Worm (Caenorhabditis elegans) whole organism, young adult: ENCODE data around the gene oac-48.

ENCODE experiments used
- B0336.3 ChIP-seq: fragments of 200-800 bp; sonication (Bioruptor generic); IDR thresholded peaks from 2 replicates; pipeline ENCODE4 v1.3.6; 2022; ENCODE audit warnings: missing genetic modification characterization, missing compliant biosample characterization
- C06A6.2 ChIP-seq: fragments of 200-800 bp; sonication (Bioruptor generic); conservative IDR thresholded peaks from 2 replicates; pipeline ENCODE4 v1.3.6; 2022; ENCODE audit warnings: missing genetic modification characterization, missing compliant biosample characterization
- D2030.7 ChIP-seq: fragments of 200-800 bp; sonication (Bioruptor generic); IDR thresholded peaks from 2 replicates; pipeline ENCODE4 v1.3.6; 2022; ENCODE audit warnings: missing genetic modification reagents, missing genetic modification characterization, missing compliant biosample characterization
- K11D2.4 ChIP-seq: fragments of 200-800 bp; sonication (Bioruptor generic); IDR thresholded peaks from 2 replicates; pipeline ENCODE4 v1.3.6; 2022; ENCODE audit warnings: missing genetic modification reagents, missing genetic modification characterization, missing compliant biosample characterization
- K12H6.12 ChIP-seq: fragments of 200-800 bp; sonication (Bioruptor generic); optimal IDR thresholded peaks from 2 replicates; lab custom pipeline; 2018; ENCODE audit warnings: mild to moderate bottlenecking, missing genetic modification characterization, missing compliant biosample characterization
- Y56A3A.18 ChIP-seq: fragments of 200-800 bp; sonication (Bioruptor generic); IDR thresholded peaks from 2 replicates; pipeline ENCODE4 v1.3.6; 2022; ENCODE audit warnings: missing genetic modification reagents, missing genetic modification characterization, missing compliant biosample characterization
- Y95B8A.8 ChIP-seq: fragments of 200-800 bp; sonication (Bioruptor generic); IDR thresholded peaks from 2 replicates; pipeline ENCODE4 v1.3.6; 2022; ENCODE audit warnings: missing genetic modification reagents, missing genetic modification characterization, missing compliant biosample characterization
- ZK185.1 ChIP-seq: sonication (generic microtip); optimal IDR thresholded peaks from 2 replicates; lab custom pipeline; 2016; ENCODE audit warnings: mild to moderate bottlenecking, missing genetic modification characterization, missing compliant biosample characterization; ENCODE audit not compliant: poor library complexity, severe bottlenecking
- aptf-3 ChIP-seq: fragments of 200-800 bp; sonication (Bioruptor generic); IDR thresholded peaks from 2 replicates; pipeline ENCODE4 v1.3.6; 2022; ENCODE audit warnings: missing genetic modification characterization, missing compliant biosample characterization
- attf-3 ChIP-seq: fragments of 200-800 bp; sonication (Bioruptor generic); conservative IDR thresholded peaks from 2 replicates; pipeline ENCODE4 v1.3.6; 2022; ENCODE audit warnings: missing genetic modification reagents, missing genetic modification characterization, missing compliant biosample characterization
- attf-6 ChIP-seq: fragments of 200-800 bp; sonication (Bioruptor generic); IDR thresholded peaks from 2 replicates; pipeline ENCODE4 v1.3.6; 2022; ENCODE audit warnings: missing genetic modification reagents, missing genetic modification characterization, missing compliant biosample characterization
- bed-1 ChIP-seq: fragments of 200-800 bp; sonication (Bioruptor generic); IDR thresholded peaks from 2 replicates; pipeline ENCODE4 v1.3.6; 2022; ENCODE audit warnings: missing genetic modification reagents, missing genetic modification characterization, missing compliant biosample characterization
- bed-2 ChIP-seq: fragments of 200-800 bp; sonication (Bioruptor generic); IDR thresholded peaks from 2 replicates; pipeline ENCODE4 v1.3.6; 2022; ENCODE audit warnings: missing genetic modification reagents, missing genetic modification characterization, missing compliant biosample characterization
- ccch-3 ChIP-seq: fragments of 200-800 bp; sonication (Bioruptor generic); optimal IDR thresholded peaks from 2 replicates; lab custom pipeline; 2018; ENCODE audit warnings: mild to moderate bottlenecking, missing genetic modification characterization, missing compliant biosample characterization
- ceh-91 ChIP-seq: fragments of 200-800 bp; sonication (Bioruptor generic); IDR thresholded peaks from 2 replicates; pipeline ENCODE4 v1.3.6; 2022; ENCODE audit warnings: missing genetic modification reagents, missing genetic modification characterization, missing compliant biosample characterization
- dpl-1 ChIP-seq: fragments of 150-350 bp; optimal IDR thresholded peaks from 2 replicates; lab custom pipeline; 2014; ENCODE audit warnings: missing biosample characterization, missing genetic modification reagents, missing genetic modification characterization
- egl-18 ChIP-seq: fragments of 200-800 bp; sonication (Bioruptor generic); IDR thresholded peaks from 2 replicates; pipeline ENCODE4 v1.3.6; 2022; ENCODE audit warnings: missing genetic modification reagents, missing genetic modification characterization, missing compliant biosample characterization
- him-1 ChIP-seq: sonication (generic microtip); optimal IDR thresholded peaks from 2 replicates; lab custom pipeline; 2016; ENCODE audit warnings: missing genotype, missing genetic modification reagents, missing genetic modification characterization, missing compliant biosample characterization
- hlh-12 ChIP-seq: sonication (generic microtip); optimal IDR thresholded peaks from 2 replicates; lab custom pipeline; 2016; ENCODE audit warnings: missing genetic modification characterization, missing compliant biosample characterization
- hsf-1 ChIP-seq: fragments of 200-800 bp; sonication (Bioruptor generic); IDR thresholded peaks from 2 replicates; pipeline ENCODE4 v1.3.6; 2022; ENCODE audit warnings: missing genetic modification reagents, missing genetic modification characterization, missing compliant biosample characterization
- let-607 ChIP-seq, 2 experiments: fragments of 200-800 bp in 1 of 2; sonication (Bioruptor generic) in 1 of 2; sonication (generic microtip) in 1 of 2; optimal IDR thresholded peaks; 2 replicates each; lab custom pipeline; 2016 to 2018; ENCODE audit warnings: mild to moderate bottlenecking in 2 of 2, missing compliant biosample characterization in 2 of 2, missing genetic modification characterization in 2 of 2, moderate library complexity in 2 of 2, missing genotype in 1 of 2
- lsy-27 ChIP-seq: sonication (generic microtip); optimal IDR thresholded peaks from 2 replicates; lab custom pipeline; 2017; ENCODE audit warnings: missing genetic modification characterization, mild to moderate bottlenecking, missing compliant biosample characterization, antibody characterized with exemption, missing genotype, borderline replicate concordance; ENCODE audit not compliant: insufficient read depth
- madf-6 ChIP-seq: fragments of 200-800 bp; sonication (Bioruptor generic); IDR thresholded peaks from 2 replicates; pipeline ENCODE4 v1.3.6; 2022; ENCODE audit warnings: missing genetic modification reagents, missing genetic modification characterization, missing compliant biosample characterization
- mxl-1 ChIP-seq: sonication (generic microtip); optimal IDR thresholded peaks from 2 replicates; lab custom pipeline; 2016; ENCODE audit warnings: missing genetic modification characterization, missing compliant biosample characterization
- nfya-1 ChIP-seq: sonication (generic microtip); optimal IDR thresholded peaks from 2 replicates; lab custom pipeline; 2017; ENCODE audit warnings: antibody characterized with exemption, missing compliant biosample characterization, missing genetic modification characterization, borderline replicate concordance; ENCODE audit not compliant: insufficient read depth
- nhr-27 ChIP-seq: fragments of 200-800 bp; sonication (Bioruptor generic); optimal IDR thresholded peaks from 2 replicates; lab custom pipeline; 2018; ENCODE audit warnings: mild to moderate bottlenecking, missing genetic modification characterization, moderate library complexity, missing compliant biosample characterization
- nhr-80 ChIP-seq: sonication (generic microtip); optimal IDR thresholded peaks from 2 replicates; lab custom pipeline; 2016; ENCODE audit warnings: missing genetic modification characterization, missing compliant biosample characterization
- pbrm-1 ChIP-seq: fragments of 200-800 bp; sonication (Bioruptor generic); IDR thresholded peaks from 2 replicates; pipeline ENCODE4 v1.3.6; 2022; ENCODE audit warnings: missing genetic modification reagents, missing genetic modification characterization, missing compliant biosample characterization
- rec-8 ChIP-seq, 2 experiments: sonication (generic microtip); optimal IDR thresholded peaks; 2 replicates each; lab custom pipeline; 2016; ENCODE audit warnings: mild to moderate bottlenecking in 2 of 2, missing genetic modification characterization in 2 of 2, missing genetic modification reagents in 2 of 2, missing genotype in 2 of 2, missing biosample characterization in 1 of 2, missing compliant biosample characterization in 1 of 2, moderate library complexity in 1 of 2
- sdz-38 ChIP-seq: sonication (generic microtip); optimal IDR thresholded peaks from 2 replicates; lab custom pipeline; 2016; ENCODE audit warnings: missing genotype, missing genetic modification characterization, missing compliant biosample characterization
- snpc-1.1 ChIP-seq: sonication (generic microtip); optimal IDR thresholded peaks from 2 replicates; lab custom pipeline; 2017; ENCODE audit warnings: missing genetic modification characterization, mild to moderate bottlenecking, missing compliant biosample characterization, antibody characterized with exemption, moderate library complexity, missing genotype, missing genetic modification reagents; ENCODE audit not compliant: insufficient read depth
- snpc-1.3 ChIP-seq: sonication (generic microtip); optimal IDR thresholded peaks from 2 replicates; lab custom pipeline; 2017; ENCODE audit warnings: missing genetic modification characterization, mild to moderate bottlenecking, missing compliant biosample characterization, antibody characterized with exemption, moderate library complexity, missing genotype, missing genetic modification reagents; ENCODE audit not compliant: insufficient read depth
- somi-1 ChIP-seq: fragments of 200-800 bp; sonication (Bioruptor generic); optimal IDR thresholded peaks from 2 replicates; lab custom pipeline; 2018; ENCODE audit warnings: mild to moderate bottlenecking, missing genetic modification characterization, missing compliant biosample characterization
- tbp1 ChIP-seq: fragments of 200-800 bp; sonication (Bioruptor generic); optimal IDR thresholded peaks from 2 replicates; lab custom pipeline; 2018; ENCODE audit warnings: mild to moderate bottlenecking, missing genetic modification characterization, missing compliant biosample characterization
- tlf-1 ChIP-seq: fragments of 200-800 bp; sonication (Bioruptor generic); optimal IDR thresholded peaks from 2 replicates; lab custom pipeline; 2018; ENCODE audit warnings: mild to moderate bottlenecking, missing genetic modification characterization, missing compliant biosample characterization
- unc-62 ChIP-seq: fragments of 150-350 bp; optimal IDR thresholded peaks from 2 replicates; lab custom pipeline; 2014; ENCODE audit warnings: missing biosample characterization, missing genetic modification reagents, missing genetic modification characterization
- xnd-1 ChIP-seq: sonication (generic microtip); optimal IDR thresholded peaks from 2 replicates; lab custom pipeline; 2016; ENCODE audit warnings: missing genotype, missing genetic modification reagents, missing genetic modification characterization, missing compliant biosample characterization
- zfh-2 ChIP-seq: fragments of 200-800 bp; sonication (Bioruptor generic); conservative IDR thresholded peaks from 2 replicates; pipeline ENCODE4 v1.3.6; 2022; ENCODE audit warnings: missing genetic modification reagents, missing genetic modification characterization, missing compliant biosample characterization
- ztf-22 ChIP-seq: fragments of 200-800 bp; sonication (Bioruptor generic); optimal IDR thresholded peaks from 2 replicates; lab custom pipeline; 2018; ENCODE audit warnings: mild to moderate bottlenecking, missing genetic modification characterization, moderate library complexity, missing compliant biosample characterization
- ztf-25 ChIP-seq: fragments of 200-800 bp; sonication (Bioruptor generic); IDR thresholded peaks from 2 replicates; pipeline ENCODE4 v1.3.6; 2022; ENCODE audit warnings: missing genetic modification reagents, missing genetic modification characterization, missing compliant biosample characterization
- ztf-26 ChIP-seq: sonication (generic microtip); optimal IDR thresholded peaks from 2 replicates; lab custom pipeline; 2017; ENCODE audit warnings: missing genetic modification characterization, missing compliant biosample characterization

oac-48 gene

ce11 chrIV:13702681-13703080 lies 29.1 kb downstream of the oac-48 start:
- no peak for TF ChIP-seq somi-1 (GFP tag; lab: Kevin White, UChicago)
- no peak for TF ChIP-seq ZK185.1 (tag; lab: Kevin White, UChicago)
- TF ChIP-seq ztf-26 (tag; lab: Kevin White, UChicago): no peak
- no peak for TF ChIP-seq D2030.7 (GFP tag; lab: Robert Waterston, UW)
- no peak for TF ChIP-seq ztf-22 (GFP tag; lab: Kevin White, UChicago)
- TF ChIP-seq ceh-91 (GFP tag; lab: Robert Waterston, UW): no peak
- no peak for TF ChIP-seq tlf-1
- TF ChIP-seq him-1 (tag; lab: Kevin White, UChicago): no peak
- no peak for TF ChIP-seq C06A6.2 (GFP tag; lab: Robert Waterston, UW)
- TF ChIP-seq nhr-27 (tag; lab: Kevin White, UChicago): no peak
- no peak for TF ChIP-seq K11D2.4 (GFP tag; lab: Robert Waterston, UW)
- no peak for TF ChIP-seq egl-18 (GFP tag; lab: Robert Waterston, UW)
- TF ChIP-seq bed-2 (GFP tag; lab: Robert Waterston, UW): no peak
- TF ChIP-seq snpc-1.3: no peak
- TF ChIP-seq zfh-2: no peak
- TF ChIP-seq Y95B8A.8 (GFP tag; lab: Robert Waterston, UW): no peak
- TF ChIP-seq, all 124 proteins: peak for 0

- TF ChIP-seq nfya-1 (tag; lab: Kevin White, UChicago) (no peak), unc-62 (GFP tag; lab: Kevin White, UChicago) (peak; percentile 94), snpc-1.1 (no peak), hlh-12 (no peak), attf-3 (GFP tag; lab: Robert Waterston, UW) (no peak)
Observed at ce11 chrIV:13703828-13704425, 30.3 kb downstream of the oac-48 start, which contains the start of gene tlp-1. TSS of gene tlp-1 (minus strand) at chrIV:13704082.

DNA sequence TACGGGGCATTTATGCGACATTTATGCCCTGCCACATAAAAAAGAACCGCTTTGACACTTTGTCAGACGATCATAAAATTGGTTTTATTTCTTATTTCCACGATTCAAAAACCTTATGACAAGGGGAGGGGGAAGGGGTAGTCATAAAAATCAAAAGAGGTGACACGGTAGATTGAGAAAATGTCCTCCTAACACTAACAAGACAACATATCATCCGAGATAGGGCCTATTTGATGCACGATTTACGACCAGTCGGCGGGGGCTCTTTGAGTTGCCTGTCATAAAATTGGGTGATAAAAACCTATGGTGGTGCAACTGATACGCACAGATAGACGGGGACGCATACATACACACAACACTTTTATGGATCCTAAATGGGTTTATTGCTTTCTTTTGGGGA lies 34.3 kb downstream of the oac-48 start:
- TF ChIP-seq sdz-38 (tag; lab: Kevin White, UChicago): no peak
- peak; percentile 45 to 46 for TF ChIP-seq let-607 (tag; optimal IDR thresholded peaks at IDR 0.05; lab: Kevin White, UChicago)
- TF ChIP-seq pbrm-1 (GFP tag; lab: Robert Waterston, UW): no peak
- no peak for TF ChIP-seq dpl-1 (GFP tag; lab: Kevin White, UChicago)
- no peak for TF ChIP-seq lsy-27 (tag; lab: Kevin White, UChicago)
- peak; percentile 78 for TF ChIP-seq nhr-80 (tag; lab: Kevin White, UChicago)
- TF ChIP-seq Y56A3A.18 (GFP tag; lab: Robert Waterston, UW): no peak
- TF ChIP-seq B0336.3 (GFP tag; lab: Robert Waterston, UW): no peak
- TF ChIP-seq unc-62 (GFP tag; lab: Kevin White, UChicago): peak; percentile 68
- TF ChIP-seq xnd-1 (tag; lab: Kevin White, UChicago): no peak

DNA sequence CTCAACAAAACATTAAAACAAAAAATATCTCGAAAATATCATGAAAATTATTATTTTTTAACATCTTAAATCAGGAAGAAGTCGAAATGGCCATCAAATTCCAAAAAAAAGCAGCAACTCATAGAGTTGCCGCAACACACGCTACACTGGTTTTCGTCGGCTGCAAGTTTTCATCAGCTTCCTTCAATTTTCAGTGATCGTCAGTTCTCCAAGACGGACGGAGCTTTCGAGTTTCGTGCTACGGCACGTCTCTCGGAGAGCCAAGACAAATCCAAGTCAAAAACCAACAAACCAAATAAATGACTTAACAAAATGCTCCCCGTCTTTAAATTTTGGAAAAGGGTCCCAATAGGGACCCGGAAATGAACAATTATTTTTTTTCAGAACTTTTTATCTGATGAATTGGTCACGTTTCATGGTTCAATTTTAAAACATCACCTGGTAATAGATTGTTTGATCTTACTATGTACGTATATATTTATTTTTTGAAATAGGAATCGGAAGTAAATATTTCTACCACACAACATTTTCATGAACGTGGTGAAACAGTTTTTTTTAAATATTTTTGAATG lies 35.6 kb downstream of the oac-48 start:
- TF ChIP-seq K12H6.12 (tag; lab: Kevin White, UChicago) (no peak), bed-1 (GFP tag; lab: Robert Waterston, UW) (no peak), bed-2 (GFP tag; lab: Robert Waterston, UW) (no peak), rec-8 (tag; optimal IDR thresholded peaks at IDR 0.05; lab: Kevin White, UChicago) (no peak), aptf-3 (no peak), hsf-1 (GFP tag; lab: Robert Waterston, UW) (no peak), ccch-3 (GFP tag; lab: Kevin White, UChicago) (no peak), tbp1 (GFP tag; lab: Kevin White, UChicago) (peak; percentile 68), snpc-1.1 (peak; percentile 64), sdz-38 (tag; lab: Kevin White, UChicago) (no peak), ztf-25 (GFP tag; lab: Robert Waterston, UW) (no peak), attf-6 (peak; percentile 97), D2030.7 (GFP tag; lab: Robert Waterston, UW) (peak; percentile 18; the same call in 1 of the 2 replicates), mxl-1 (tag; lab: Kevin White, UChicago) (no peak), madf-6 (peak; percentile 57)
